Fruit fly (Drosophila melanogaster): ENCODE data around the gene Rfk.

Rfk gene

DNA sequence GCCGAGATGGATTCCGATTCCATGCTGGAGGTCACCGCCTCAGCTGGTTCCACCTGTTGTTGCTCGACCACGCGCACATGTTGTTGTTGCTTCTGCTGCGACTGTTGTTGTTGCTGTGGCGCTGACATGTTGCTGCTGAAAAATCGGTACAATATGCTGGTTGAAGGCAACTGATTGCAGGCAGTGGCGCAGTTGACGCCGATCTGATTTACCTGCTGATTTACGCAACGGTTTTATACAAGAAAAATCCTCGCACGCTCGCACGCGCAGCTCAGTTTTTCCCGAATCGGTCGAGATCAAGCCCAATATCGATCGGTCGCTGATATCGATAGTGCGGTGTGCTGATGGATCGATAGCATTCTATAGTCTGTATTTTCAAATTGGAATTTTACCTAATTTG is 1.6 kb downstream of the Rfk start, which contains the start of gene Prat (continued):
- TF ChIP-seq Neu2 (GFP tag; optimal IDR thresholded peaks at IDR 0.05; ENCODE audit: borderline replicate concordance) (no peak), Hr3 (GFP tag; optimal IDR thresholded peaks at IDR 0.05) (no peak), CG3995 (GFP tag; optimal IDR thresholded peaks at IDR 0.05) (peak; percentile 41), pita (GFP tag; optimal IDR thresholded peaks at IDR 0.05) (no peak), CG17912 (GFP tag; optimal IDR thresholded peaks at IDR 0.05) (no peak), tx (GFP tag; optimal IDR thresholded peaks at IDR 0.05) (no peak), trh (GFP tag; optimal IDR thresholded peaks at IDR 0.05) (no peak), ftz-f1 (GFP tag; optimal IDR thresholded peaks at IDR 0.05) (peak; percentile 46), CG10565 (GFP tag; optimal IDR thresholded peaks at IDR 0.05) (no peak), peb (GFP tag; IDR thresholded peaks at IDR 0.05) (no peak), Xbp1 (GFP tag; optimal IDR thresholded peaks at IDR 0.05) (no peak), tap (tag; optimal IDR thresholded peaks at IDR 0.05) (no peak), ERR (GFP tag; optimal IDR thresholded peaks at IDR 0.05) (no peak), CG5180 (GFP tag; optimal IDR thresholded peaks at IDR 0.05) (no peak), slbo (GFP tag; IDR thresholded peaks at IDR 0.05) (no peak), lola (GFP tag; optimal IDR thresholded peaks at IDR 0.05) (no peak), CG8944 (GFP tag; optimal IDR thresholded peaks at IDR 0.05) (no peak), Nf-YC (tag; optimal IDR thresholded peaks at IDR 0.05) (no peak), CG10462 (GFP tag; optimal IDR thresholded peaks at IDR 0.05) (no peak), en (GFP tag; optimal IDR thresholded peaks at IDR 0.05) (no peak), Dek (tag; optimal IDR thresholded peaks at IDR 0.05) (no peak), dmrt11E (tag; optimal IDR thresholded peaks at IDR 0.05) (no peak), NfI (GFP tag; optimal IDR thresholded peaks at IDR 0.05) (no peak), CG9609 (GFP tag; optimal IDR thresholded peaks at IDR 0.05) (no peak), CG14667 (GFP tag; IDR thresholded peaks at IDR 0.05) (no peak), Max (GFP tag; optimal IDR thresholded peaks at IDR 0.05) (peak; percentile 63), sr (GFP tag; IDR thresholded peaks at IDR 0.05) (no peak), CG6272 (GFP tag; IDR thresholded peaks at IDR 0.05) (no peak), lov (optimal IDR thresholded peaks at IDR 0.05) (no peak), lov (GFP tag; IDR thresholded peaks at IDR 0.05) (no peak), chinmo (GFP tag; IDR thresholded peaks at IDR 0.05; ENCODE audit: partially characterized antibody) (peak; percentile 53; the same call in 1 of the 4 replicates), CG13624 (GFP tag; optimal IDR thresholded peaks at IDR 0.05) (peak; percentile 29), Dref (GFP tag; IDR thresholded peaks at IDR 0.05) (peak; percentile 85), CG4404 (GFP tag; IDR thresholded peaks at IDR 0.05) (no peak), CG6654 (GFP tag; optimal IDR thresholded peaks at IDR 0.05) (no peak), Fer2 (tag; optimal IDR thresholded peaks at IDR 0.05) (no peak), CG18262 (tag; optimal IDR thresholded peaks at IDR 0.05) (no peak), CG4707 (GFP tag; optimal IDR thresholded peaks at IDR 0.05) (no peak), CG7987 (GFP tag; optimal IDR thresholded peaks at IDR 0.05) (no peak), amos (GFP tag; IDR thresholded peaks at IDR 0.05; ENCODE audit: partially characterized antibody) (peak; percentile 79), CG2129 (GFP tag; IDR thresholded peaks at IDR 0.05; ENCODE audit: partially characterized antibody) (peak; percentile 53), dm (GFP tag; optimal IDR thresholded peaks at IDR 0.05) (peak; percentile 80), CG6254 (GFP tag; optimal IDR thresholded peaks at IDR 0.05) (no peak), fru (optimal IDR thresholded peaks at IDR 0.05) (no peak), Hr78 (GFP tag; optimal IDR thresholded peaks at IDR 0.05) (no peak), Bdp1 (GFP tag; optimal IDR thresholded peaks at IDR 0.05) (no peak), Meics (GFP tag; optimal IDR thresholded peaks at IDR 0.05) (no peak), disco-r (GFP tag; optimal IDR thresholded peaks at IDR 0.05) (no peak), NC2β (GFP tag; optimal IDR thresholded peaks at IDR 0.05) (no peak), Ptx1 (GFP tag; IDR thresholded peaks at IDR 0.05) (no peak), CG13123 (GFP tag; optimal IDR thresholded peaks at IDR 0.05) (no peak), Opbp (GFP tag; IDR thresholded peaks at IDR 0.05; ENCODE audit: partially characterized antibody) (peak; percentile 81)
